Worm (Caenorhabditis elegans) whole organism, L3 larva: ENCODE measurements around the gene Y41D4A.7.

Experiments
- R02D3.7 ChIP-seq: fragments of 150-350 bp; optimal IDR thresholded peaks from 2 replicates; lab custom pipeline; 2014; ENCODE audit warnings: missing biosample characterization, missing genetic modification characterization
- ZK546.5 ChIP-seq: sonication (generic microtip); optimal IDR thresholded peaks from 2 replicates; lab custom pipeline; 2017; ENCODE audit warnings: missing biosample characterization, missing genetic modification characterization
- ama-1 ChIP-seq: fragments of 150-350 bp; optimal IDR thresholded peaks from 2 replicates; lab custom pipeline; 2018
- ceh-28 ChIP-seq: fragments of 150-350 bp; optimal IDR thresholded peaks from 2 replicates; lab custom pipeline; 2014; ENCODE audit warnings: missing biosample characterization, missing genetic modification reagents, missing genetic modification characterization
- ceh-82 ChIP-seq: fragments of 150-350 bp; optimal IDR thresholded peaks from 2 replicates; lab custom pipeline; 2014; ENCODE audit warnings: missing biosample characterization, missing genetic modification characterization
- ceh-9 ChIP-seq: sonication (generic microtip); optimal IDR thresholded peaks from 2 replicates; lab custom pipeline; 2018; ENCODE audit warnings: missing biosample characterization, missing genetic modification characterization
- daf-12 ChIP-seq: fragments of 150-350 bp; optimal IDR thresholded peaks from 2 replicates; lab custom pipeline; 2014; ENCODE audit warnings: missing biosample characterization, missing genetic modification reagents, missing genetic modification characterization
- egl-27 ChIP-seq: sonication (generic microtip); optimal IDR thresholded peaks from 4 replicates; lab custom pipeline; 2017; ENCODE audit warnings: missing biosample characterization, missing genetic modification reagents, missing genetic modification characterization
- egl-5 ChIP-seq: fragments of 150-350 bp; optimal IDR thresholded peaks from 2 replicates; lab custom pipeline; 2017; ENCODE audit warnings: missing biosample characterization, missing genetic modification reagents, missing genetic modification characterization, inconsistent platforms
- elt-2 ChIP-seq: sonication (generic microtip); optimal IDR thresholded peaks from 2 replicates; lab custom pipeline; 2016; ENCODE audit warnings: missing genetic modification reagents, mild to moderate bottlenecking, missing genetic modification characterization, missing compliant biosample characterization
- fkh-10 ChIP-seq: sonication (generic microtip); optimal IDR thresholded peaks from 2 replicates; lab custom pipeline; 2017; ENCODE audit warnings: missing biosample characterization, missing genetic modification reagents, missing genetic modification characterization
- fkh-2 ChIP-seq: fragments of 150-350 bp; optimal IDR thresholded peaks from 2 replicates; lab custom pipeline; 2014; ENCODE audit warnings: missing biosample characterization, missing genetic modification reagents, missing genetic modification characterization
- fos-1 ChIP-seq: fragments of 150-350 bp; optimal IDR thresholded peaks from 2 replicates; lab custom pipeline; 2014; ENCODE audit warnings: missing biosample characterization, missing genetic modification characterization
- lin-15B ChIP-seq: fragments of 150-350 bp; optimal IDR thresholded peaks from 2 replicates; lab custom pipeline; 2014; ENCODE audit warnings: missing biosample characterization, missing genetic modification characterization
- lsy-12 ChIP-seq: sonication (generic microtip); optimal IDR thresholded peaks from 2 replicates; lab custom pipeline; 2016; ENCODE audit warnings: mild to moderate bottlenecking, missing genetic modification characterization, missing compliant biosample characterization
- mdl-1 ChIP-seq: fragments of 150-350 bp; optimal IDR thresholded peaks from 2 replicates; lab custom pipeline; 2014; ENCODE audit warnings: missing biosample characterization, missing genetic modification characterization
- mml-1 ChIP-seq: fragments of 150-350 bp; sonication (generic microtip); optimal IDR thresholded peaks from 3 replicates; lab custom pipeline; 2014; ENCODE audit warnings: missing biosample characterization, missing genetic modification characterization
- nhr-12 ChIP-seq: fragments of 150-350 bp; optimal IDR thresholded peaks from 2 replicates; lab custom pipeline; 2014; ENCODE audit warnings: missing biosample characterization, missing genetic modification characterization
- nhr-23 ChIP-seq: fragments of 150-350 bp; optimal IDR thresholded peaks from 2 replicates; lab custom pipeline; 2014; ENCODE audit warnings: missing biosample characterization, missing genetic modification reagents, missing genetic modification characterization
- nhr-25 ChIP-seq: sonication (generic microtip); optimal IDR thresholded peaks from 2 replicates; lab custom pipeline; 2017; ENCODE audit warnings: missing biosample characterization, missing genetic modification characterization
- nhr-28 ChIP-seq: fragments of 150-350 bp; optimal IDR thresholded peaks from 2 replicates; lab custom pipeline; 2014; ENCODE audit warnings: missing biosample characterization, missing genetic modification characterization
- nhr-43 ChIP-seq: sonication (generic microtip); optimal IDR thresholded peaks from 2 replicates; lab custom pipeline; 2016; ENCODE audit warnings: mild to moderate bottlenecking, missing genetic modification characterization, missing compliant biosample characterization; ENCODE audit not compliant: poor library complexity, severe bottlenecking
- nhr-67 ChIP-seq: fragments of 150-350 bp; optimal IDR thresholded peaks from 2 replicates; lab custom pipeline; 2014; ENCODE audit warnings: missing biosample characterization, missing genetic modification characterization
- nhr-76 ChIP-seq: fragments of 150-350 bp; sonication (generic microtip); optimal IDR thresholded peaks from 5 replicates; lab custom pipeline; 2014; ENCODE audit warnings: missing biosample characterization, missing genetic modification characterization
- pha-4 ChIP-seq: fragments of 150-350 bp; optimal IDR thresholded peaks from 2 replicates; lab custom pipeline; 2014; ENCODE audit warnings: missing biosample characterization, missing genetic modification reagents, missing genetic modification characterization
- pqm-1 ChIP-seq: fragments of 150-350 bp; optimal IDR thresholded peaks from 2 replicates; lab custom pipeline; 2017; ENCODE audit warnings: missing biosample characterization, missing genetic modification characterization, inconsistent platforms
- sea-2 ChIP-seq: fragments of 150-350 bp; sonication (generic microtip); optimal IDR thresholded peaks from 4 replicates; lab custom pipeline; 2014; ENCODE audit warnings: missing biosample characterization, missing genetic modification reagents, missing genetic modification characterization
- snpc-4 ChIP-seq: fragments of 150-350 bp; optimal IDR thresholded peaks from 2 replicates; lab custom pipeline; 2014; ENCODE audit warnings: missing biosample characterization, missing genetic modification characterization
- tbx-2 ChIP-seq: sonication (generic microtip); optimal IDR thresholded peaks from 2 replicates; lab custom pipeline; 2016; ENCODE audit warnings: mild to moderate bottlenecking, missing genetic modification characterization, missing compliant biosample characterization
- unc-62 ChIP-seq: fragments of 150-350 bp; sonication (generic microtip); optimal IDR thresholded peaks from 4 replicates; lab custom pipeline; 2014; ENCODE audit warnings: missing biosample characterization, missing genetic modification reagents, missing genetic modification characterization
- ztf-11 ChIP-seq: fragments of 150-350 bp; optimal IDR thresholded peaks from 2 replicates; lab custom pipeline; 2014; ENCODE audit warnings: missing biosample characterization, missing genetic modification characterization

Gene Y41D4A.7

DNA sequence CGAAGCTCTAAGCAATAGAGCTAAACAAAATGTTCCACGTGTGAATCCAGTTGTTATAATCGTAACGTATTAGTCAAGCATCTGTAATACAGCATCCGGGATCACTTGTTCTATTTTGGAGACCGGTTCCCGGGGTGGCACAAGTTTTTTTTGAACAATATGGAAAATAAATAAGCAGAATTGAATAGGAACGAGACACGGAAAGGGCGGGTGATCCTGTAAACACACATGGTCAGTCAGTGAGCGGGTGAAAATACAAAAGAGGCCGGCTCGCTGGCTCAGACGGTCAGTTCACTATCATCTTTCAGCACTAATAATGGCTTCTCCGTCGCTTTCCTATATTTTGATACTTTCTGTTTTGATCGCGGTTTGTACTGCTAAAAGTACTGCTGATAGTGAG lies 35.5 kb downstream of the Y41D4A.7 start, which contains the start of gene K08D12.8:
TSS of gene K08D12.8 (plus strand) at position 301 of the 400 bp plus-strand sequence.
- TF ChIP-seq unc-62 (GFP tag; lab: Kevin White, UChicago) (no peak), sea-2 (GFP tag; lab: Kevin White, UChicago) (no peak), nhr-76 (tag; lab: Kevin White, UChicago) (no peak), ztf-11 (no peak), lin-15B (no peak), mdl-1 (tag; lab: Kevin White, UChicago) (no peak), lsy-12 (tag; lab: Kevin White, UChicago) (no peak), ama-1 (lab: Kevin White, UChicago) (no peak), nhr-25 (tag; lab: Kevin White, UChicago) (no peak)

DNA sequence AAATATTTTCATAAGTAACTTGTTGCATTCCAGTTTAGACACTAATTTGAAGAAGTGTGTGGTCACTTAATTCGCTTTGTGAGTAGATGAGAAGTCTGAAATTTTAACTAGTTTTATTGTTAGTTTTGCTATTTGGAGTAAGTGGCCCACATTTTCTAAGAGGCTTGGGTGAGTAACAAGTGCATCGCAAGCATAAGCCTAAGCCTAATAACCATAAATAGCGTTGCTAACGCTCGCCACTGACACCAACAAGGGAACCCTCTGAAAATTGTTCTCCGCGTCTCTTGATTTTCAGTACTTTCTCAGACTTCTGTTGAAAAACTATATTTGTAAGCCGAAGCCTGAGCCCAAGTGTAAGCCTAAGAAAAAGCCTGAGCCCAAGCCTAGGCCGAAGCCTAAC lies 37.1 kb downstream of the Y41D4A.7 start, which contains the start of gene epic-3:
TSS of gene epic-3 (minus strand) at position 101 of the 400 bp plus-strand sequence.
- TF ChIP-seq fos-1 (tag; lab: Kevin White, UChicago): no peak
- no peak for TF ChIP-seq snpc-4
- TF ChIP-seq nhr-28 (tag; lab: Kevin White, UChicago): no peak
- TF ChIP-seq unc-62 (GFP tag; lab: Kevin White, UChicago): no peak
- no peak for TF ChIP-seq ztf-11
- TF ChIP-seq nhr-76 (tag; lab: Kevin White, UChicago): no peak
- TF ChIP-seq pha-4 (tag; lab: Kevin White, UChicago): no peak
- no peak for TF ChIP-seq ceh-82 (tag; lab: Kevin White, UChicago)
- no peak for TF ChIP-seq egl-5 (tag; lab: Kevin White, UChicago)
- no peak for TF ChIP-seq daf-12 (tag; lab: Kevin White, UChicago)
- TF ChIP-seq ceh-28: no peak
- no peak for TF ChIP-seq ceh-9 (tag; lab: Kevin White, UChicago)
- TF ChIP-seq lsy-12 (tag; lab: Kevin White, UChicago): no peak
- no peak for TF ChIP-seq pqm-1 (tag; lab: Kevin White, UChicago)
- no peak for TF ChIP-seq fkh-10 (GFP tag; lab: Kevin White, UChicago)
- TF ChIP-seq lin-15B: no peak

DNA sequence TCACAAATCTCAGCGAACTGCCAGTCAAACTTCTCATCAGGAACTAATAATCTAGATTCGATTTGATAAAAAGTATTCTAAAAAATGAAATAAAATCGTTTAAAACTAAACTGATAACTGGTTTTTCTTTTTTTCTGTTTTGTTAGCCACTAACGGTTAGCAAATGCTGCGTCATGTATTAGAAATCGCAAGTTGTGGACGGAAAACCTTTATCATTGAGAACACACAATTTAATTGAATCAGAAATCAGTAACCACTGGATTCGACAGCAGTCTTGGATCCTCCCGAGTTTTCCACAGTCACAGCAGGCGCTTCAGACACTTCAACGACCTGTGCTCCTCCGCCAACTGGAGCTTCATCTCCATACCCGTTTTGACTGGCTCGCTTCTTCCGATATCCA lies 38.4 kb downstream of the Y41D4A.7 start:
- TF ChIP-seq nhr-43 (tag; lab: Kevin White, UChicago) (peak; percentile 23), nhr-25 (tag; lab: Kevin White, UChicago) (peak; percentile 25), lsy-12 (tag; lab: Kevin White, UChicago) (no peak), ama-1 (lab: Kevin White, UChicago) (peak; percentile 4)

DNA sequence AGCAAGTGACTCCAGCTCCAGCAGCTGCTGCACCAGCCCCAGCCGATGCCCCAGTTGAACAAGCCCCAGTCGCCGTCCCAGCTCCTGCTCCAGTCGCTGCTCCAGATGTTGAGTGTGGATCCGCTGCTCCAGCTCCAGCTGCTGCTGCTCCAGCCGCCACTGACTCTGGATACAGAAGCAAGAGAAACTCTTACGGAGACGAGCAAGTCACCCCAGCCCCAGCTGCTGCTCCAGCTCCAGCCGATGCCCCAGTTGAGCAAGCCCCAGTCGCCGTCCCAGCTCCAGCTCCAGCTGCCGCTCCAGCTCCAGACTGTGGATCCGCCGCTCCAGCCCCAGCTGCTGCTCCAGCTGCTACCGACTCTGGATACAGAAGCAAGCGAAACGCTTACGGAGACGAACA lies 39.8 kb downstream of the Y41D4A.7 start:
- TF ChIP-seq fkh-2 (tag; lab: Kevin White, UChicago): no peak
- no peak for TF ChIP-seq nhr-67 (tag; lab: Kevin White, UChicago)
- no peak for TF ChIP-seq nhr-23
- no peak for TF ChIP-seq daf-12 (tag; lab: Kevin White, UChicago)
- no peak for TF ChIP-seq elt-2
- TF ChIP-seq nhr-43 (tag; lab: Kevin White, UChicago): no peak
- TF ChIP-seq nhr-12 (tag; lab: Kevin White, UChicago): no peak
- TF ChIP-seq egl-5 (tag; lab: Kevin White, UChicago): no peak
- no peak for TF ChIP-seq egl-27 (tag; lab: Kevin White, UChicago)
- TF ChIP-seq pha-4 (tag; lab: Kevin White, UChicago): no peak
- TF ChIP-seq ceh-82 (tag; lab: Kevin White, UChicago): no peak
- no peak for TF ChIP-seq tbx-2 (tag; lab: Kevin White, UChicago)
- no peak for TF ChIP-seq mml-1
- no peak for TF ChIP-seq sea-2 (GFP tag; lab: Kevin White, UChicago)
- TF ChIP-seq snpc-4: no peak
- no peak for TF ChIP-seq ZK546.5 (tag; lab: Kevin White, UChicago)
- no peak for TF ChIP-seq ama-1 (lab: Kevin White, UChicago)
- TF ChIP-seq R02D3.7 (tag; lab: Kevin White, UChicago): no peak
- no peak for TF ChIP-seq ztf-11

DNA sequence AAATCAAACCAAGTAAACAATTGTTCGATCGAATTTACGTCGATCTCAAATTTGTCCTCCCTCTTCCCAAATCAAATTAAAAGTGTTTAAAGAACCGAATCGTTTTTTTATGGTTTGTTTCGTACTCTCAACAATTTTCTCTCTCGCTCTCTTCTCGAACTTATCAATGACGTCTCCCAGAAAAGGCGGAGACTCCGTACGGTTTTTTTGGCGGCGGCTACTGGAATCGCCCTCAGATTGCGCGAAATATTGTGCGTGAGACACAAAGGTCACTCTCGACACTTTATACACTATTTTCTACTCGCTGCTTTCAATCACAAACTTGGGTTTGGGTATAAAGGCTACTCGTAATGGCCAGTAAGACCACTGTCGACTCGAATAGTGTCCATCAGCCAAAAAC lies 40.9 kb downstream of the Y41D4A.7 start, which contains the start of gene epic-2:
TSS of gene epic-2 (plus strand) at position 317 of the 400 bp plus-strand sequence.
- TF ChIP-seq nhr-23: no peak
- TF ChIP-seq ama-1 (lab: Kevin White, UChicago): no peak
- no peak for TF ChIP-seq nhr-12 (tag; lab: Kevin White, UChicago)
- TF ChIP-seq ZK546.5 (tag; lab: Kevin White, UChicago): no peak
- TF ChIP-seq mdl-1 (tag; lab: Kevin White, UChicago): no peak
